Worm (Caenorhabditis elegans) whole organism, L4 larva: ENCODE results near the gene sru-27.

Experiments used
- T20F7.1 ChIP-seq: fragments of 200-800 bp; sonication (Bioruptor generic); optimal IDR thresholded peaks from 2 replicates; lab custom pipeline; 2018; ENCODE audit warnings: mild to moderate bottlenecking, missing genetic modification characterization, missing compliant biosample characterization
- aha-1 ChIP-seq: fragments of 150-350 bp; peaks from one replicate; lab custom pipeline; 2014; ENCODE audit warnings: missing biosample characterization, missing genetic modification characterization
- ama-1 ChIP-seq: fragments of 150-350 bp; optimal IDR thresholded peaks from 2 replicates; lab custom pipeline; 2014; ENCODE audit warnings: inconsistent platforms, mixed read lengths
- attf-4 ChIP-seq: sonication (generic microtip); optimal IDR thresholded peaks from 3 replicates; lab custom pipeline; 2017; ENCODE audit warnings: missing biosample characterization, missing genetic modification characterization
- ceh-20 ChIP-seq: fragments of 200-800 bp; sonication (Bioruptor generic); IDR thresholded peaks from 2 replicates; pipeline ENCODE4 v1.3.6; 2022; ENCODE audit warnings: missing genetic modification reagents, missing genetic modification characterization, missing compliant biosample characterization
- ceh-28 ChIP-seq: fragments of 150-350 bp; optimal IDR thresholded peaks from 2 replicates; lab custom pipeline; 2014; ENCODE audit warnings: missing biosample characterization, missing genetic modification reagents, missing genetic modification characterization
- ceh-44 ChIP-seq: fragments of 200-800 bp; sonication (Bioruptor generic); IDR thresholded peaks from 2 replicates; pipeline ENCODE4 v1.3.6; 2022; ENCODE audit warnings: missing genetic modification reagents, missing genetic modification characterization, missing compliant biosample characterization
- ceh-62 ChIP-seq: sonication (generic microtip); optimal IDR thresholded peaks from 2 replicates; lab custom pipeline; 2017; ENCODE audit warnings: missing biosample characterization, missing genetic modification characterization
- cey-2 ChIP-seq: sonication (generic microtip); optimal IDR thresholded peaks from 3 replicates; lab custom pipeline; 2017; ENCODE audit warnings: missing genetic modification characterization, mild to moderate bottlenecking, missing compliant biosample characterization, antibody characterized with exemption, borderline replicate concordance; ENCODE audit not compliant: insufficient read depth
- daf-16 ChIP-seq, 3 experiments: sonication (generic microtip); optimal IDR thresholded peaks; 2 replicates each; lab custom pipeline; 2016 to 2017; ENCODE audit warnings: missing genetic modification characterization in 3 of 3, missing genetic modification reagents in 3 of 3, mild to moderate bottlenecking in 2 of 3, missing compliant biosample characterization in 2 of 3, missing biosample characterization in 1 of 3, moderate library complexity in 1 of 3
- daf-8 ChIP-seq: fragments of 200-800 bp; sonication (Bioruptor generic); IDR thresholded peaks from 2 replicates; pipeline ENCODE4 v1.3.6; 2022; ENCODE audit warnings: missing genetic modification characterization, missing compliant biosample characterization
- dmd-6 ChIP-seq: fragments of 200-800 bp; sonication (Bioruptor generic); IDR thresholded peaks from 2 replicates; pipeline ENCODE4 v1.3.6; 2022; ENCODE audit warnings: missing genetic modification reagents, missing genetic modification characterization, missing compliant biosample characterization
- dpl-1 ChIP-seq: fragments of 150-350 bp; optimal IDR thresholded peaks from 2 replicates; lab custom pipeline; 2014; ENCODE audit warnings: missing biosample characterization, missing genetic modification reagents, missing genetic modification characterization
- dve-1 ChIP-seq: sonication (generic microtip); optimal IDR thresholded peaks from 2 replicates; lab custom pipeline; 2017; ENCODE audit warnings: antibody characterized with exemption, mild to moderate bottlenecking, missing genetic modification characterization, missing compliant biosample characterization; ENCODE audit not compliant: insufficient read depth
- gei-8 ChIP-seq: fragments of 200-800 bp; sonication (Bioruptor generic); optimal IDR thresholded peaks from 2 replicates; lab custom pipeline; 2018; ENCODE audit warnings: mild to moderate bottlenecking, missing genetic modification characterization, missing compliant biosample characterization
- hlh-11 ChIP-seq: fragments of 200-800 bp; sonication (Bioruptor generic); optimal IDR thresholded peaks from 2 replicates; lab custom pipeline; 2018; ENCODE audit warnings: mild to moderate bottlenecking, missing genetic modification characterization, missing compliant biosample characterization
- hlh-30 ChIP-seq: sonication (generic microtip); optimal IDR thresholded peaks from 2 replicates; lab custom pipeline; 2017; ENCODE audit warnings: antibody characterized with exemption, mild to moderate bottlenecking, missing genetic modification characterization, missing compliant biosample characterization; ENCODE audit not compliant: insufficient read depth
- lin-38 ChIP-seq: fragments of 200-800 bp; sonication (Bioruptor generic); IDR thresholded peaks from 2 replicates; pipeline ENCODE4 v1.3.6; 2022; ENCODE audit warnings: missing genetic modification reagents, missing genetic modification characterization, missing compliant biosample characterization
- madf-5 ChIP-seq, 2 experiments: fragments of 200-800 bp; sonication (Bioruptor generic); IDR thresholded peaks; 2 replicates each; pipeline ENCODE4 v1.3.6; 2022; ENCODE audit warnings: missing compliant biosample characterization in 2 of 2, missing genetic modification characterization in 2 of 2
- madf-9 ChIP-seq: fragments of 200-800 bp; sonication (Bioruptor generic); conservative IDR thresholded peaks from 2 replicates; pipeline ENCODE4 v1.3.6; 2022; ENCODE audit warnings: missing genetic modification reagents, missing genetic modification characterization, missing compliant biosample characterization
- mep-1 ChIP-seq: fragments of 150-350 bp; sonication (generic microtip); optimal IDR thresholded peaks from 3 replicates; lab custom pipeline; 2014; ENCODE audit warnings: missing biosample characterization, missing genetic modification characterization
- mxl-2 ChIP-seq: fragments of 200-800 bp; sonication (Bioruptor generic); conservative IDR thresholded peaks from 2 replicates; pipeline ENCODE4 v1.3.6; 2022; ENCODE audit warnings: missing genetic modification reagents, missing genetic modification characterization, missing compliant biosample characterization
- mxl-3 ChIP-seq: fragments of 200-800 bp; sonication (Bioruptor generic); optimal IDR thresholded peaks from 2 replicates; lab custom pipeline; 2018; ENCODE audit warnings: mild to moderate bottlenecking, missing genetic modification characterization, missing compliant biosample characterization
- nhr-102 ChIP-seq: sonication (generic microtip); optimal IDR thresholded peaks from 2 replicates; lab custom pipeline; 2016; ENCODE audit warnings: mild to moderate bottlenecking, missing genetic modification characterization, moderate library complexity, missing compliant biosample characterization
- nhr-28 ChIP-seq: fragments of 150-350 bp; optimal IDR thresholded peaks from 2 replicates; lab custom pipeline; 2014; ENCODE audit warnings: missing biosample characterization, missing genetic modification characterization
- nhr-41 ChIP-seq: fragments of 200-800 bp; sonication (Bioruptor generic); IDR thresholded peaks from 2 replicates; pipeline ENCODE4 v1.3.6; 2022; ENCODE audit warnings: missing genetic modification reagents, missing genetic modification characterization, missing compliant biosample characterization
- nhr-48 ChIP-seq: sonication (generic microtip); optimal IDR thresholded peaks from 2 replicates; lab custom pipeline; 2016; ENCODE audit warnings: mild to moderate bottlenecking, missing genetic modification characterization, missing compliant biosample characterization
- nhr-6 ChIP-seq: fragments of 150-350 bp; optimal IDR thresholded peaks from 2 replicates; lab custom pipeline; 2014; ENCODE audit warnings: missing biosample characterization, missing genetic modification characterization
- nhr-77 ChIP-seq: fragments of 150-350 bp; optimal IDR thresholded peaks from 2 replicates; lab custom pipeline; 2014; ENCODE audit warnings: missing biosample characterization, missing genetic modification characterization
- php-3 ChIP-seq: fragments of 200-800 bp; sonication (Bioruptor generic); IDR thresholded peaks from 2 replicates; pipeline ENCODE4 v1.3.6; 2022; ENCODE audit warnings: missing genetic modification reagents, missing genetic modification characterization, missing compliant biosample characterization
- pqm-1 ChIP-seq: sonication (generic microtip); optimal IDR thresholded peaks from 2 replicates; lab custom pipeline; 2017; ENCODE audit warnings: missing biosample characterization, missing genetic modification characterization
- snpc-1.2 ChIP-seq: fragments of 200-800 bp; sonication (Bioruptor generic); IDR thresholded peaks from 2 replicates; pipeline ENCODE4 v1.3.6; 2022; ENCODE audit warnings: missing genetic modification reagents, missing genetic modification characterization, missing compliant biosample characterization
- tra-1 ChIP-seq: fragments of 200-800 bp; sonication (Bioruptor generic); IDR thresholded peaks from 2 replicates; pipeline ENCODE4 v1.3.6; 2022; ENCODE audit warnings: missing genetic modification reagents, missing genetic modification characterization, missing compliant biosample characterization
- unc-130 ChIP-seq: sonication (generic microtip); optimal IDR thresholded peaks from 2 replicates; lab custom pipeline; 2016; ENCODE audit warnings: missing genetic modification reagents, missing genetic modification characterization, missing compliant biosample characterization
- zip-2 ChIP-seq: fragments of 150-350 bp; optimal IDR thresholded peaks from 2 replicates; lab custom pipeline; 2014; ENCODE audit warnings: missing biosample characterization, missing genetic modification characterization

sru-27 gene

ce11 chrV:1459374-1459926, 39.8 kb upstream of the sru-27 start:
- no peak for TF ChIP-seq ama-1 (lab: Kevin White, UChicago)
- peak; percentile 81 for TF ChIP-seq dmd-6 (GFP tag; lab: Robert Waterston, UW)
- TF ChIP-seq mep-1 (tag; lab: Kevin White, UChicago): no peak
- TF ChIP-seq ceh-20 (GFP tag; lab: Robert Waterston, UW): no peak
- no peak for TF ChIP-seq attf-4 (tag; lab: Kevin White, UChicago)
- peak; percentile 67 for TF ChIP-seq nhr-28 (tag; lab: Kevin White, UChicago)
- peak; percentile 78 for TF ChIP-seq mxl-2
- no peak for TF ChIP-seq cey-2
- peak; percentile 18 for TF ChIP-seq nhr-48 (tag; lab: Kevin White, UChicago)
- no peak for TF ChIP-seq zip-2 (tag; lab: Kevin White, UChicago)
- TF ChIP-seq T20F7.1: no peak
- no peak for TF ChIP-seq daf-16 (GFP tag; optimal IDR thresholded peaks at IDR 0.05; lab: Kevin White, UChicago)
- TF ChIP-seq daf-16 (tag; optimal IDR thresholded peaks at IDR 0.05; lab: Kevin White, UChicago): peak; percentile 81
- TF ChIP-seq hlh-11: peak; percentile 66
- TF ChIP-seq lin-38 (GFP tag; lab: Robert Waterston, UW): no peak
- no peak for TF ChIP-seq daf-8 (GFP tag; lab: Robert Waterston, UW)
- peak; percentile 66 for TF ChIP-seq aha-1
- TF ChIP-seq php-3: peak; percentile 18; the same call in 1 of the 2 replicates
- peak; percentile 44 for TF ChIP-seq dve-1 (tag; lab: Kevin White, UChicago)
- TF ChIP-seq nhr-102 (tag; lab: Kevin White, UChicago): no peak
- no peak for TF ChIP-seq nhr-41 (GFP tag; lab: Robert Waterston, UW)
- TF ChIP-seq madf-5 (GFP tag; IDR thresholded peaks at IDR 0.05; lab: Robert Waterston, UW): no peak
- no peak for TF ChIP-seq nhr-6
- no peak for TF ChIP-seq unc-130
- TF ChIP-seq hlh-30 (tag; lab: Kevin White, UChicago): peak; percentile 43
- no peak for TF ChIP-seq ceh-44
- TF ChIP-seq nhr-77 (tag; lab: Kevin White, UChicago): peak; percentile 47
- no peak for TF ChIP-seq ceh-62 (tag; lab: Kevin White, UChicago)
- peak; percentile 43 for TF ChIP-seq pqm-1 (tag; lab: Kevin White, UChicago)

DNA sequence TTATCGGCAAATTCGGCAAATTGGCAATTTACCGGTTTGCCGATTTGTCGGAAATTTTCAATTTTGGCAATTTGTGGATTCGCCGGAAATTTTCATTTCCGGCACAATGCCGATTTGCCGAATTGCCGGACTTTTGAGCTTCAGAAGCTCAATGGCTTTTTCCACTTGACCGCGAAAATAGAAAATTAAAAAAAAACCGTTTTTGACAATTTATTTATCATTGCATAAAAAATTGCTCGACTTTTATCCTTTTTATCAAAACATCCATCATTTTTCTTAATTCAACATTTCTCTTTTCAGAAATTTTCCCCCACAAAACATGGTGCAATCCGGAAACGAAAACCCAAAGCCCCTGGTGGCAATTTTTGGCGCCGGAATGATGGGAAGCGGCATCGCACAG, 39.2 kb upstream of the sru-27 start, which contains the start of gene hacd-1:
TSS of gene hacd-1 (plus strand) at position 301 of the 400 bp plus-strand sequence.
- TF ChIP-seq nhr-6 (no peak), dpl-1 (no peak), dmd-6 (GFP tag; lab: Robert Waterston, UW) (no peak), snpc-1.2 (GFP tag; lab: Robert Waterston, UW) (no peak)

ce11 chrV:1464543-1465040, 34.6 kb upstream of the sru-27 start, which contains the start of the genes fpn-1.2 and pqn-54:
fpn-1.2 (minus strand) TSS chrV:1464699.
pqn-54 (plus strand) TSS chrV:1464990.
- no peak for TF ChIP-seq mxl-3
- peak; percentile 66 for TF ChIP-seq nhr-28 (tag; lab: Kevin White, UChicago)
- no peak for TF ChIP-seq ceh-28 (tag; lab: Kevin White, UChicago)
- TF ChIP-seq dmd-6 (GFP tag; lab: Robert Waterston, UW): peak; percentile 83
- TF ChIP-seq tra-1: no peak
- no peak for TF ChIP-seq daf-16 (GFP tag; optimal IDR thresholded peaks at IDR 0.05; lab: Kevin White, UChicago)
- TF ChIP-seq daf-16 (tag; optimal IDR thresholded peaks at IDR 0.05; lab: Kevin White, UChicago): peak; percentile 9
- TF ChIP-seq pqm-1 (tag; lab: Kevin White, UChicago): peak; percentile 37
- no peak for TF ChIP-seq madf-9 (GFP tag; lab: Robert Waterston, UW)
- no peak for TF ChIP-seq gei-8 (GFP tag; lab: Kevin White, UChicago)
- TF ChIP-seq nhr-77 (tag; lab: Kevin White, UChicago): peak; percentile 26
- TF ChIP-seq hlh-11: peak; percentile 26
- TF ChIP-seq, all 104 proteins: peak for 6
